Worm (Caenorhabditis elegans): Measurements from ENCODE around the gene C05C10.5.

The C05C10.5 gene

ce11 chrII:9892409-9892808, 46.4 kb upstream of the C05C10.5 start, which contains the start of gene C08H9.16 (continued):
- no peak for TF ChIP-seq C04F5.9 (tag; optimal IDR thresholded peaks at IDR 0.05)
- peak; percentile 86 for TF ChIP-seq grh-1 (GFP tag; IDR thresholded peaks at IDR 0.05)
- TF ChIP-seq ceh-82 (tag; optimal IDR thresholded peaks at IDR 0.05): peak in 2 of 3 experiments; percentile 11 to 24
- no peak for TF ChIP-seq nhr-47 (tag; optimal IDR thresholded peaks at IDR 0.05)

- TF ChIP-seq nhr-90 (tag; optimal IDR thresholded peaks at IDR 0.05; ENCODE audit: poor library complexity) (no peak), jun-1 (tag; optimal IDR thresholded peaks at IDR 0.05) (no peak), hlh-17 (GFP tag; optimal IDR thresholded peaks at IDR 0.05; ENCODE audit: borderline replicate concordance) (no peak), isw-1 (GFP tag; IDR thresholded peaks at IDR 0.05) (no peak), vab-15 (tag; optimal IDR thresholded peaks at IDR 0.05) (no peak), Y116A8C.19 (tag; optimal IDR thresholded peaks at IDR 0.05; ENCODE audit: borderline replicate concordance) (no peak), irx-1 (tag; optimal IDR thresholded peaks at IDR 0.05) (no peak), fkh-10 (GFP tag; optimal IDR thresholded peaks at IDR 0.05) (no peak), fos-1 (tag; optimal IDR thresholded peaks at IDR 0.05) (no peak), unc-62 (GFP tag; optimal IDR thresholded peaks at IDR 0.05) (no peak), mdl-1 (tag; optimal IDR thresholded peaks at IDR 0.05) (no peak), zag-1 (tag; optimal IDR thresholded peaks at IDR 0.05) (no peak), lsy-2 (tag; optimal IDR thresholded peaks at IDR 0.05) (no peak), sup-37 (GFP tag; optimal IDR thresholded peaks at IDR 0.05) (no peak), ama-1 (optimal IDR thresholded peaks at IDR 0.05) (no peak), mab-9 (GFP tag; IDR thresholded peaks at IDR 0.05) (no peak), nhr-71 (tag; optimal IDR thresholded peaks at IDR 0.05) (no peak), ets-5 (GFP tag; IDR thresholded peaks at IDR 0.05) (no peak), mef-2 (tag; optimal IDR thresholded peaks at IDR 0.05) (no peak), nhr-47 (tag; optimal IDR thresholded peaks at IDR 0.05) (no peak)
These were observed 44.4 kb upstream of the C05C10.5 start, which contains the start of gene F26C11.1 for ce11 chrII:9894435-9894834. Gene F26C11.1, plus strand, starts transcription at chrII:9894735.

- no peak for TF ChIP-seq hlh-4 (tag; optimal IDR thresholded peaks at IDR 0.05)
- TF ChIP-seq nhr-47 (tag; optimal IDR thresholded peaks at IDR 0.05): no peak
- TF ChIP-seq zag-1 (tag; optimal IDR thresholded peaks at IDR 0.05): no peak
- no peak for TF ChIP-seq lin-14 (GFP tag; optimal IDR thresholded peaks at IDR 0.05)
- no peak for TF ChIP-seq ceh-90 (tag; optimal IDR thresholded peaks at IDR 0.05)
- TF ChIP-seq pqm-1 (tag; optimal IDR thresholded peaks at IDR 0.05): no peak
These were observed 43.7 kb upstream of the C05C10.5 start for ce11 chrII:9895173-9895572.

ce11 chrII:9898744-9899143, 40.1 kb upstream of the C05C10.5 start:
- TF ChIP-seq nhr-85 (tag) (no peak), grh-1 (GFP tag; IDR thresholded peaks at IDR 0.05) (no peak), snpc-4 (tag; optimal IDR thresholded peaks at IDR 0.05) (no peak), tlp-1 (tag; optimal IDR thresholded peaks at IDR 0.05) (no peak), dpl-1 (GFP tag; optimal IDR thresholded peaks at IDR 0.05) (no peak), nhr-19 (GFP tag; conservative IDR thresholded peaks at IDR 0.05) (no peak), egl-27 (tag; optimal IDR thresholded peaks at IDR 0.05) (no peak), ceh-90 (tag; optimal IDR thresholded peaks at IDR 0.05) (no peak), sptf-1 (tag; optimal IDR thresholded peaks at IDR 0.05) (no peak), nhr-76 (tag; optimal IDR thresholded peaks at IDR 0.05) (no peak), C34B4.2 (tag; optimal IDR thresholded peaks at IDR 0.05) (no peak), lin-39 (tag; optimal IDR thresholded peaks at IDR 0.05) (no peak), fkh-4 (tag; optimal IDR thresholded peaks at IDR 0.05; ENCODE audit: borderline replicate concordance) (no peak), nhr-71 (tag; optimal IDR thresholded peaks at IDR 0.05) (no peak), F16B12.6 (tag; optimal IDR thresholded peaks at IDR 0.05) (no peak), C16A3.4 (tag; optimal IDR thresholded peaks at IDR 0.05) (no peak), nhr-47 (tag; optimal IDR thresholded peaks at IDR 0.05) (no peak), aha-1 (tag; optimal IDR thresholded peaks at IDR 0.05) (no peak), aly-2 (tag; optimal IDR thresholded peaks at IDR 0.05) (no peak), sup-37 (GFP tag; optimal IDR thresholded peaks at IDR 0.05) (no peak)
